Worm (Caenorhabditis elegans) whole organism, L1 larva: ENCODE measurements around the gene B0353.1.

ENCODE experiments used
- C04F5.9 ChIP-seq: sonication (generic microtip); optimal IDR thresholded peaks from 2 replicates; lab custom pipeline; 2016; ENCODE audit warnings: missing genetic modification characterization, missing compliant biosample characterization
- C34B4.2 ChIP-seq: sonication (generic microtip); optimal IDR thresholded peaks from 2 replicates; lab custom pipeline; 2017; ENCODE audit warnings: mild to moderate bottlenecking, missing genetic modification characterization, missing compliant biosample characterization
- F16B12.6 ChIP-seq: fragments of 150-350 bp; optimal IDR thresholded peaks from 2 replicates; lab custom pipeline; 2014; ENCODE audit warnings: missing biosample characterization, missing genetic modification characterization
- Y116A8C.19 ChIP-seq: sonication (generic microtip); optimal IDR thresholded peaks from 2 replicates; lab custom pipeline; 2016; ENCODE audit warnings: missing compliant biosample characterization, missing genetic modification characterization, borderline replicate concordance
- alr-1 ChIP-seq: fragments of 200-800 bp; sonication (Bioruptor generic); optimal IDR thresholded peaks from 2 replicates; lab custom pipeline; 2018; ENCODE audit warnings: borderline replicate concordance, mild to moderate bottlenecking, missing genetic modification characterization, missing compliant biosample characterization
- blmp-1 ChIP-seq: fragments of 150-350 bp; optimal IDR thresholded peaks from 2 replicates; lab custom pipeline; 2014; ENCODE audit warnings: missing biosample characterization, missing genetic modification characterization
- ceh-63 ChIP-seq: fragments of 200-800 bp; sonication (Bioruptor generic); optimal IDR thresholded peaks from 2 replicates; lab custom pipeline; 2018; ENCODE audit warnings: mild to moderate bottlenecking, missing genetic modification characterization, missing compliant biosample characterization
- ceh-8 ChIP-seq: fragments of 200-800 bp; sonication (Bioruptor generic); optimal IDR thresholded peaks from 2 replicates; lab custom pipeline; 2018; ENCODE audit warnings: mild to moderate bottlenecking, missing genetic modification characterization, moderate library complexity, missing compliant biosample characterization
- ceh-82 ChIP-seq, 3 experiments: fragments of 150-350 bp in 1 of 3; sonication (generic microtip) in 2 of 3; optimal IDR thresholded peaks; 2 replicates each; lab custom pipeline; 2014 to 2017; ENCODE audit warnings: missing biosample characterization in 3 of 3, missing genetic modification characterization in 3 of 3
- ceh-88 ChIP-seq: fragments of 200-800 bp; sonication (Bioruptor generic); IDR thresholded peaks from 2 replicates; pipeline ENCODE4 v1.3.6; 2022; ENCODE audit warnings: missing genetic modification characterization, missing compliant biosample characterization
- ces-1 ChIP-seq: fragments of 150-350 bp; optimal IDR thresholded peaks from 2 replicates; lab custom pipeline; 2014; ENCODE audit warnings: missing biosample characterization, missing genetic modification reagents, missing genetic modification characterization
- dpl-1 ChIP-seq, 3 experiments: fragments of 150-350 bp in 2 of 3; sonication (generic microtip) in 1 of 3; optimal IDR thresholded peaks; 2 replicates each; lab custom pipeline; 2014 to 2017; ENCODE audit warnings: missing biosample characterization in 3 of 3, missing genetic modification characterization in 3 of 3, missing genetic modification reagents in 3 of 3
- dsc-1 ChIP-seq: sonication (generic microtip); optimal IDR thresholded peaks from 2 replicates; lab custom pipeline; 2016; ENCODE audit warnings: mild to moderate bottlenecking, missing genetic modification characterization, missing compliant biosample characterization
- egl-27 ChIP-seq, 2 experiments: fragments of 150-350 bp in 1 of 2; sonication (generic microtip); optimal IDR thresholded peaks; 3 replicates each; lab custom pipeline; 2017 to 2018; ENCODE audit warnings: missing biosample characterization in 2 of 2, missing genetic modification characterization in 2 of 2, missing genetic modification reagents in 2 of 2
- elt-3 ChIP-seq, 6 experiments: fragments of 150-350 bp in 1 of 6; sonication (generic microtip); optimal IDR thresholded peaks; 2 replicates each; lab custom pipeline; 2017 to 2018; ENCODE audit warnings: missing biosample characterization in 6 of 6, missing genetic modification characterization in 6 of 6, inconsistent platforms in 1 of 6
- ets-5 ChIP-seq: fragments of 200-800 bp; sonication (Bioruptor generic); IDR thresholded peaks from 2 replicates; pipeline ENCODE4 v1.3.6; 2022; ENCODE audit warnings: missing genetic modification characterization, missing compliant biosample characterization
- fkh-10 ChIP-seq: sonication (generic microtip); optimal IDR thresholded peaks from 2 replicates; lab custom pipeline; 2017; ENCODE audit warnings: missing biosample characterization, missing genetic modification reagents, missing genetic modification characterization
- fkh-4 ChIP-seq: sonication (generic microtip); optimal IDR thresholded peaks from 2 replicates; lab custom pipeline; 2016; ENCODE audit warnings: missing compliant biosample characterization, missing genetic modification characterization, borderline replicate concordance
- fkh-8 ChIP-seq: sonication (generic microtip); optimal IDR thresholded peaks from 2 replicates; lab custom pipeline; 2016; ENCODE audit warnings: mild to moderate bottlenecking, missing genetic modification characterization, missing compliant biosample characterization
- grh-1 ChIP-seq: fragments of 200-800 bp; sonication (Bioruptor generic); IDR thresholded peaks from 2 replicates; pipeline ENCODE4 v1.3.6; 2022; ENCODE audit warnings: missing genetic modification reagents, missing genetic modification characterization, missing compliant biosample characterization
- hlh-4 ChIP-seq: sonication (generic microtip); optimal IDR thresholded peaks from 2 replicates; lab custom pipeline; 2016; ENCODE audit warnings: mild to moderate bottlenecking, missing genetic modification characterization, missing compliant biosample characterization
- hpl-2 ChIP-seq: fragments of 150-350 bp; optimal IDR thresholded peaks from 2 replicates; lab custom pipeline; 2014; ENCODE audit warnings: missing biosample characterization, missing genetic modification reagents, missing genetic modification characterization
- isw-1 ChIP-seq: fragments of 200-800 bp; sonication (Bioruptor generic); IDR thresholded peaks from 2 replicates; pipeline ENCODE4 v1.3.6; 2022; ENCODE audit warnings: missing genetic modification characterization, missing compliant biosample characterization
- jun-1 ChIP-seq: fragments of 150-350 bp; optimal IDR thresholded peaks from 2 replicates; lab custom pipeline; 2014; ENCODE audit warnings: missing biosample characterization, missing genetic modification reagents, missing genetic modification characterization
- lin-15B ChIP-seq: fragments of 150-350 bp; sonication (generic microtip); optimal IDR thresholded peaks from 3 replicates; lab custom pipeline; 2014; ENCODE audit warnings: missing biosample characterization, missing genetic modification characterization
- mef-2 ChIP-seq: fragments of 150-350 bp; optimal IDR thresholded peaks from 2 replicates; lab custom pipeline; 2014; ENCODE audit warnings: missing biosample characterization, missing genetic modification characterization
- mep-1 ChIP-seq: fragments of 150-350 bp; optimal IDR thresholded peaks from 2 replicates; lab custom pipeline; 2014; ENCODE audit warnings: missing biosample characterization, missing genetic modification characterization
- nhr-11 ChIP-seq: fragments of 150-350 bp; optimal IDR thresholded peaks from 2 replicates; lab custom pipeline; 2014; ENCODE audit warnings: missing biosample characterization, missing genetic modification characterization
- nhr-237 ChIP-seq: fragments of 150-350 bp; optimal IDR thresholded peaks from 2 replicates; lab custom pipeline; 2014; ENCODE audit warnings: missing biosample characterization, missing genetic modification characterization
- nhr-28 ChIP-seq: fragments of 150-350 bp; optimal IDR thresholded peaks from 2 replicates; lab custom pipeline; 2014; ENCODE audit warnings: missing biosample characterization, missing genetic modification characterization
- nhr-71 ChIP-seq: sonication (generic microtip); optimal IDR thresholded peaks from 2 replicates; lab custom pipeline; 2016; ENCODE audit warnings: mild to moderate bottlenecking, missing genetic modification characterization, moderate library complexity, missing compliant biosample characterization
- nhr-76 ChIP-seq: sonication (generic microtip); optimal IDR thresholded peaks from 2 replicates; lab custom pipeline; 2017; ENCODE audit warnings: missing biosample characterization, missing genetic modification characterization
- nhr-77 ChIP-seq: fragments of 150-350 bp; optimal IDR thresholded peaks from 2 replicates; lab custom pipeline; 2014; ENCODE audit warnings: missing biosample characterization, missing genetic modification characterization
- nhr-84 ChIP-seq: sonication (generic microtip); optimal IDR thresholded peaks from 2 replicates; lab custom pipeline; 2017; ENCODE audit warnings: missing biosample characterization, missing genetic modification characterization
- nhr-85 ChIP-seq: sonication (generic microtip); peaks from one replicate; lab custom pipeline; 2016; ENCODE audit warnings: missing genetic modification characterization, inconsistent platforms, missing compliant biosample characterization
- nhr-90 ChIP-seq: sonication (generic microtip); optimal IDR thresholded peaks from 2 replicates; lab custom pipeline; 2016; ENCODE audit warnings: mild to moderate bottlenecking, missing genetic modification characterization, missing compliant biosample characterization; ENCODE audit not compliant: poor library complexity
- pag-3 ChIP-seq: sonication (generic microtip); optimal IDR thresholded peaks from 2 replicates; lab custom pipeline; 2017; ENCODE audit warnings: missing genetic modification characterization, mild to moderate bottlenecking, missing compliant biosample characterization, antibody characterized with exemption, borderline replicate concordance; ENCODE audit not compliant: insufficient read depth
- pax-3 ChIP-seq: fragments of 200-800 bp; sonication (Bioruptor generic); optimal IDR thresholded peaks from 2 replicates; lab custom pipeline; 2018; ENCODE audit warnings: mild to moderate bottlenecking, missing genetic modification characterization, moderate library complexity, missing compliant biosample characterization
- pqm-1 ChIP-seq: sonication (generic microtip); optimal IDR thresholded peaks from 3 replicates; lab custom pipeline; 2017; ENCODE audit warnings: missing biosample characterization, missing genetic modification characterization
- rnt-1 ChIP-seq: sonication (generic microtip); optimal IDR thresholded peaks from 2 replicates; lab custom pipeline; 2016; ENCODE audit warnings: mild to moderate bottlenecking, missing genetic modification characterization, moderate library complexity, missing compliant biosample characterization
- snpc-4 ChIP-seq: fragments of 150-350 bp; optimal IDR thresholded peaks from 2 replicates; lab custom pipeline; 2014; ENCODE audit warnings: missing biosample characterization, missing genetic modification characterization
- snu-23 ChIP-seq: sonication (generic microtip); optimal IDR thresholded peaks from 2 replicates; lab custom pipeline; 2016; ENCODE audit warnings: missing genetic modification characterization, missing compliant biosample characterization
- sup-37 ChIP-seq: fragments of 200-800 bp; sonication (Bioruptor generic); optimal IDR thresholded peaks from 2 replicates; lab custom pipeline; 2018; ENCODE audit warnings: mild to moderate bottlenecking, missing genetic modification characterization, missing compliant biosample characterization
- swsn-7 ChIP-seq: sonication (generic microtip); optimal IDR thresholded peaks from 2 replicates; lab custom pipeline; 2016; ENCODE audit warnings: missing genetic modification characterization, missing compliant biosample characterization
- tlp-1 ChIP-seq: fragments of 150-350 bp; optimal IDR thresholded peaks from 2 replicates; lab custom pipeline; 2014; ENCODE audit warnings: missing biosample characterization, missing genetic modification characterization
- unc-30 ChIP-seq: sonication (generic microtip); optimal IDR thresholded peaks from 2 replicates; lab custom pipeline; 2017; ENCODE audit warnings: missing biosample characterization, missing genetic modification characterization
- unc-86 ChIP-seq: sonication (generic microtip); optimal IDR thresholded peaks from 2 replicates; lab custom pipeline; 2016; ENCODE audit warnings: missing genetic modification characterization, missing compliant biosample characterization
- unc-98 ChIP-seq: fragments of 200-800 bp; sonication (Bioruptor generic); IDR thresholded peaks from 2 replicates; pipeline ENCODE4 v1.3.6; 2022; ENCODE audit warnings: missing genetic modification characterization, missing compliant biosample characterization
- vab-15 ChIP-seq: sonication (generic microtip); optimal IDR thresholded peaks from 2 replicates; lab custom pipeline; 2017; ENCODE audit warnings: missing genotype, mild to moderate bottlenecking, missing genetic modification characterization, missing compliant biosample characterization
- xbp-1 ChIP-seq: sonication (generic microtip); optimal IDR thresholded peaks from 2 replicates; lab custom pipeline; 2016; ENCODE audit warnings: missing genetic modification characterization, missing compliant biosample characterization
- zag-1 ChIP-seq: fragments of 150-350 bp; optimal IDR thresholded peaks from 2 replicates; lab custom pipeline; 2014; ENCODE audit warnings: missing biosample characterization, missing genetic modification characterization
- ztf-11 ChIP-seq, 2 experiments: sonication (generic microtip); optimal IDR thresholded peaks; 2 replicates each; lab custom pipeline; 2016 to 2017; ENCODE audit warnings: missing genetic modification characterization in 2 of 2, missing biosample characterization in 1 of 2, missing compliant biosample characterization in 1 of 2
- ztf-4 ChIP-seq: fragments of 150-350 bp; optimal IDR thresholded peaks from 2 replicates; lab custom pipeline; 2014; ENCODE audit warnings: missing biosample characterization, missing genetic modification characterization

Gene B0353.1

ce11 chrIII:623754-624153 is 68.0 kb downstream of the B0353.1 start:
- peak; percentile 61 for TF ChIP-seq nhr-237 (tag; lab: Kevin White, UChicago)
- peak; percentile 53 to 93 (median 71) for TF ChIP-seq ceh-82 (tag; optimal IDR thresholded peaks at IDR 0.05; lab: Kevin White, UChicago)
- no peak for TF ChIP-seq hlh-4 (tag; lab: Kevin White, UChicago)
- peak; percentile 64 for TF ChIP-seq isw-1 (GFP tag; lab: Robert Waterston, UW)
- TF ChIP-seq F16B12.6 (tag; lab: Kevin White, UChicago), result no peak
- no peak for TF ChIP-seq alr-1 (tag; lab: Kevin White, UChicago)
- TF ChIP-seq ces-1 (GFP tag; lab: Kevin White, UChicago), result no peak
- TF ChIP-seq lin-15B, result peak; percentile 43
- peak; percentile 84 for TF ChIP-seq blmp-1 (tag; lab: Kevin White, UChicago)
- TF ChIP-seq pax-3 (tag; lab: Kevin White, UChicago), result peak; percentile 45
- TF ChIP-seq pqm-1 (tag; lab: Kevin White, UChicago), result no peak
- TF ChIP-seq grh-1 (GFP tag; lab: Robert Waterston, UW), result 0 out of 2 replicates have a peak, but pooled peaks have one; percentile 16
- TF ChIP-seq unc-98 (GFP tag; lab: Robert Waterston, UW), result no peak
- TF ChIP-seq ceh-8 (GFP tag; lab: Kevin White, UChicago), result peak; percentile 78
- no peak for TF ChIP-seq zag-1 (tag; lab: Kevin White, UChicago)
- peak; percentile 86 for TF ChIP-seq nhr-77 (tag; lab: Kevin White, UChicago)
- no peak for TF ChIP-seq nhr-76
- no peak for TF ChIP-seq nhr-84 (tag; lab: Kevin White, UChicago)
- peak; percentile 90 for TF ChIP-seq fkh-8 (tag; lab: Kevin White, UChicago)
- peak; percentile 85 for TF ChIP-seq nhr-85
- TF ChIP-seq ztf-11 (tag; optimal IDR thresholded peaks at IDR 0.05; lab: Kevin White, UChicago), result peak in 1 of 2 experiments; percentile 15
- no peak; the same call in 1 of the 2 replicates for TF ChIP-seq ceh-88
- TF ChIP-seq fkh-10, result peak; percentile 66
- peak; percentile 65 for TF ChIP-seq snpc-4 (tag; lab: Kevin White, UChicago)
- no peak for TF ChIP-seq ets-5 (GFP tag; lab: Robert Waterston, UW)
- no peak for TF ChIP-seq C04F5.9
- peak; percentile 34 for TF ChIP-seq vab-15
- TF ChIP-seq mef-2 (tag; lab: Kevin White, UChicago), result peak; percentile 55
- TF ChIP-seq sup-37 (GFP tag; lab: Kevin White, UChicago), result peak; percentile 28
- TF ChIP-seq nhr-28 (tag; lab: Kevin White, UChicago), result no peak
- TF ChIP-seq Y116A8C.19 (tag; lab: Kevin White, UChicago), result no peak
- no peak for TF ChIP-seq nhr-11
- peak; percentile 32 to 65 (median 51) for TF ChIP-seq dpl-1 (GFP tag; optimal IDR thresholded peaks at IDR 0.05; lab: Kevin White, UChicago)
- peak; percentile 95 for TF ChIP-seq mep-1 (tag; lab: Kevin White, UChicago)
- no peak for TF ChIP-seq unc-30 (tag; lab: Kevin White, UChicago)
- peak; percentile 85 for TF ChIP-seq rnt-1 (tag; lab: Kevin White, UChicago)
- peak; percentile 72 for TF ChIP-seq nhr-90 (tag; lab: Kevin White, UChicago)
- TF ChIP-seq nhr-71 (tag; lab: Kevin White, UChicago), result peak; percentile 95
- peak; percentile 5 for TF ChIP-seq hpl-2
- TF ChIP-seq ztf-4 (tag; lab: Kevin White, UChicago), result peak; percentile 84
- no peak for TF ChIP-seq fkh-4 (tag; lab: Kevin White, UChicago)
- TF ChIP-seq swsn-7 (tag; lab: Kevin White, UChicago), result peak; percentile 89
- peak; percentile 89 for TF ChIP-seq dsc-1 (tag; lab: Kevin White, UChicago)
- TF ChIP-seq C34B4.2 (tag; lab: Kevin White, UChicago), result peak; percentile 74
- TF ChIP-seq egl-27 (tag; optimal IDR thresholded peaks at IDR 0.05; lab: Kevin White, UChicago), result peak in 1 of 2 experiments; percentile 63
- peak; percentile 70 for TF ChIP-seq jun-1 (tag; lab: Kevin White, UChicago)
- TF ChIP-seq tlp-1 (tag; lab: Kevin White, UChicago), result no peak
- peak in 3 of 6 experiments; percentile 74 to 83 (median 78) for TF ChIP-seq elt-3 (tag; optimal IDR thresholded peaks at IDR 0.05; lab: Kevin White, UChicago)
- peak; percentile 72 for TF ChIP-seq xbp-1 (tag; lab: Kevin White, UChicago)
- TF ChIP-seq snu-23 (GFP tag; lab: Kevin White, UChicago), result peak; percentile 95
- peak; percentile 86 for TF ChIP-seq pag-3 (tag; lab: Kevin White, UChicago)
- TF ChIP-seq unc-86 (tag; lab: Kevin White, UChicago), result peak; percentile 75
- no peak for TF ChIP-seq ceh-63
